Fruit fly (Drosophila melanogaster) S2 (cell line): ENCODE measurements around the gene CG11437.

Experiments
- CG8478 ChIP-seq: fragments of >200 bp; optimal IDR thresholded peaks from 2 replicates; lab custom pipeline; 2018
- CTCF ChIP-seq, 2 experiments: fragments of >200 bp; optimal IDR thresholded peaks; 2 replicates each; lab custom pipeline; 2018

dm6 chr3L:22458271-22458670 is 10.4 kb upstream of the CG11437 start:
- no peak for TF ChIP-seq CTCF (optimal IDR thresholded peaks at IDR 0.05; lab: Kevin White, UChicago)
- no peak for TF ChIP-seq CG8478 (lab: Kevin White, UChicago)
